Worm (Caenorhabditis elegans) whole organism, young adult: ENCODE measurements around the gene F31D4.5.

Experiments
- B0035.1 ChIP-seq: sonication (generic microtip); optimal IDR thresholded peaks from 2 replicates; lab custom pipeline; 2016; ENCODE audit warnings: missing genetic modification characterization, mild to moderate bottlenecking, missing compliant biosample characterization, missing genotype, missing genetic modification reagents
- C17E4.6 ChIP-seq: fragments of 200-800 bp; sonication (Bioruptor generic); IDR thresholded peaks from 2 replicates; pipeline ENCODE4 v1.3.6; 2022; ENCODE audit warnings: missing genetic modification reagents, missing genetic modification characterization, missing compliant biosample characterization
- F23B12.7 ChIP-seq: sonication (generic microtip); optimal IDR thresholded peaks from 2 replicates; lab custom pipeline; 2017; ENCODE audit warnings: missing genetic modification characterization, mild to moderate bottlenecking, missing compliant biosample characterization, antibody characterized with exemption, moderate library complexity; ENCODE audit not compliant: insufficient read depth
- F39B2.1 ChIP-seq: fragments of 200-800 bp; sonication (Bioruptor generic); IDR thresholded peaks from 2 replicates; pipeline ENCODE4 v1.3.6; 2022; ENCODE audit warnings: missing genetic modification reagents, missing genetic modification characterization, missing compliant biosample characterization
- K12H6.12 ChIP-seq: fragments of 200-800 bp; sonication (Bioruptor generic); optimal IDR thresholded peaks from 2 replicates; lab custom pipeline; 2018; ENCODE audit warnings: mild to moderate bottlenecking, missing genetic modification characterization, missing compliant biosample characterization
- T07F8.4 ChIP-seq: sonication (generic microtip); optimal IDR thresholded peaks from 2 replicates; lab custom pipeline; 2016; ENCODE audit warnings: mild to moderate bottlenecking, missing genetic modification characterization, moderate library complexity, missing compliant biosample characterization
- T26A5.8 ChIP-seq: sonication (generic microtip); optimal IDR thresholded peaks from 2 replicates; lab custom pipeline; 2016; ENCODE audit warnings: missing genetic modification characterization, missing compliant biosample characterization
- Y95B8A.8 ChIP-seq: fragments of 200-800 bp; sonication (Bioruptor generic); IDR thresholded peaks from 2 replicates; pipeline ENCODE4 v1.3.6; 2022; ENCODE audit warnings: missing genetic modification reagents, missing genetic modification characterization, missing compliant biosample characterization
- ama-1 ChIP-seq, 3 experiments: fragments of 150-350 bp in 1 of 3; sonication (generic microtip) in 2 of 3; optimal IDR thresholded peaks; 2 replicates each; lab custom pipeline; 2014 to 2018; ENCODE audit warnings: missing biosample characterization in 2 of 3, missing genetic modification characterization in 2 of 3, missing genetic modification reagents in 2 of 3
- attf-5 ChIP-seq: fragments of 200-800 bp; sonication (Bioruptor generic); optimal IDR thresholded peaks from 2 replicates; lab custom pipeline; 2018; ENCODE audit warnings: mild to moderate bottlenecking, missing genetic modification characterization, missing compliant biosample characterization
- attf-6 ChIP-seq: fragments of 200-800 bp; sonication (Bioruptor generic); IDR thresholded peaks from 2 replicates; pipeline ENCODE4 v1.3.6; 2022; ENCODE audit warnings: missing genetic modification reagents, missing genetic modification characterization, missing compliant biosample characterization
- bed-1 ChIP-seq: fragments of 200-800 bp; sonication (Bioruptor generic); IDR thresholded peaks from 2 replicates; pipeline ENCODE4 v1.3.6; 2022; ENCODE audit warnings: missing genetic modification reagents, missing genetic modification characterization, missing compliant biosample characterization
- ceh-79 ChIP-seq: sonication (generic microtip); optimal IDR thresholded peaks from 2 replicates; lab custom pipeline; 2017; ENCODE audit warnings: mild to moderate bottlenecking, missing genetic modification characterization, missing compliant biosample characterization
- chd-7 ChIP-seq: sonication (generic microtip); optimal IDR thresholded peaks from 2 replicates; lab custom pipeline; 2016; ENCODE audit warnings: mild to moderate bottlenecking, missing genetic modification characterization, moderate library complexity, missing compliant biosample characterization
- dpff-1 ChIP-seq: sonication (generic microtip); optimal IDR thresholded peaks from 2 replicates; lab custom pipeline; 2017; ENCODE audit warnings: mild to moderate bottlenecking, missing genetic modification characterization, missing compliant biosample characterization
- egl-44 ChIP-seq: fragments of 200-800 bp; sonication (Bioruptor generic); IDR thresholded peaks from 2 replicates; pipeline ENCODE4 v1.3.6; 2022; ENCODE audit warnings: missing genetic modification reagents, missing genetic modification characterization, missing compliant biosample characterization
- ets-4 ChIP-seq: fragments of 200-800 bp; sonication (Bioruptor generic); optimal IDR thresholded peaks from 2 replicates; lab custom pipeline; 2018; ENCODE audit warnings: mild to moderate bottlenecking, missing genetic modification characterization, missing compliant biosample characterization
- gei-17 ChIP-seq: fragments of 200-800 bp; sonication (Bioruptor generic); optimal IDR thresholded peaks from 2 replicates; lab custom pipeline; 2018; ENCODE audit warnings: mild to moderate bottlenecking, missing genetic modification characterization, missing compliant biosample characterization
- hsf-1 ChIP-seq: fragments of 200-800 bp; sonication (Bioruptor generic); IDR thresholded peaks from 2 replicates; pipeline ENCODE4 v1.3.6; 2022; ENCODE audit warnings: missing genetic modification reagents, missing genetic modification characterization, missing compliant biosample characterization
- let-526 ChIP-seq: fragments of 200-800 bp; sonication (Bioruptor generic); IDR thresholded peaks from 2 replicates; pipeline ENCODE4 v1.3.6; 2022; ENCODE audit warnings: missing genetic modification reagents, missing genetic modification characterization, missing compliant biosample characterization
- lir-1 ChIP-seq: fragments of 200-800 bp; sonication (Bioruptor generic); conservative IDR thresholded peaks from 2 replicates; pipeline ENCODE4 v1.3.6; 2022; ENCODE audit warnings: missing genetic modification reagents, missing genetic modification characterization, missing compliant biosample characterization
- lsy-27 ChIP-seq: sonication (generic microtip); optimal IDR thresholded peaks from 2 replicates; lab custom pipeline; 2017; ENCODE audit warnings: missing genetic modification characterization, mild to moderate bottlenecking, missing compliant biosample characterization, antibody characterized with exemption, missing genotype, borderline replicate concordance; ENCODE audit not compliant: insufficient read depth
- madf-6 ChIP-seq: fragments of 200-800 bp; sonication (Bioruptor generic); IDR thresholded peaks from 2 replicates; pipeline ENCODE4 v1.3.6; 2022; ENCODE audit warnings: missing genetic modification reagents, missing genetic modification characterization, missing compliant biosample characterization
- nhr-120 ChIP-seq: fragments of 200-800 bp; sonication (Bioruptor generic); IDR thresholded peaks from 2 replicates; pipeline ENCODE4 v1.3.6; 2022; ENCODE audit warnings: missing genetic modification characterization, missing compliant biosample characterization
- nhr-27 ChIP-seq: fragments of 200-800 bp; sonication (Bioruptor generic); optimal IDR thresholded peaks from 2 replicates; lab custom pipeline; 2018; ENCODE audit warnings: mild to moderate bottlenecking, missing genetic modification characterization, moderate library complexity, missing compliant biosample characterization
- nhr-80 ChIP-seq: sonication (generic microtip); optimal IDR thresholded peaks from 2 replicates; lab custom pipeline; 2016; ENCODE audit warnings: missing genetic modification characterization, missing compliant biosample characterization
- pbrm-1 ChIP-seq: fragments of 200-800 bp; sonication (Bioruptor generic); IDR thresholded peaks from 2 replicates; pipeline ENCODE4 v1.3.6; 2022; ENCODE audit warnings: missing genetic modification reagents, missing genetic modification characterization, missing compliant biosample characterization
- pha-4 ChIP-seq: fragments of 150-350 bp; sonication (generic microtip); optimal IDR thresholded peaks from 2 replicates; lab custom pipeline; 2014; ENCODE audit warnings: missing biosample characterization, missing genetic modification reagents, missing genetic modification characterization
- tbp1 ChIP-seq: fragments of 200-800 bp; sonication (Bioruptor generic); optimal IDR thresholded peaks from 2 replicates; lab custom pipeline; 2018; ENCODE audit warnings: mild to moderate bottlenecking, missing genetic modification characterization, missing compliant biosample characterization
- zfh-2 ChIP-seq: fragments of 200-800 bp; sonication (Bioruptor generic); conservative IDR thresholded peaks from 2 replicates; pipeline ENCODE4 v1.3.6; 2022; ENCODE audit warnings: missing genetic modification reagents, missing genetic modification characterization, missing compliant biosample characterization
- ztf-18 ChIP-seq: sonication (generic microtip); optimal IDR thresholded peaks from 2 replicates; lab custom pipeline; 2016; ENCODE audit warnings: missing genotype, mild to moderate bottlenecking, missing genetic modification characterization, missing compliant biosample characterization
- ztf-22 ChIP-seq: fragments of 200-800 bp; sonication (Bioruptor generic); optimal IDR thresholded peaks from 2 replicates; lab custom pipeline; 2018; ENCODE audit warnings: mild to moderate bottlenecking, missing genetic modification characterization, moderate library complexity, missing compliant biosample characterization
- ztf-3 ChIP-seq: fragments of 200-800 bp; sonication (Bioruptor generic); optimal IDR thresholded peaks from 2 replicates; lab custom pipeline; 2018; ENCODE audit warnings: mild to moderate bottlenecking, missing genetic modification characterization, missing compliant biosample characterization

F31D4.5 gene

DNA sequence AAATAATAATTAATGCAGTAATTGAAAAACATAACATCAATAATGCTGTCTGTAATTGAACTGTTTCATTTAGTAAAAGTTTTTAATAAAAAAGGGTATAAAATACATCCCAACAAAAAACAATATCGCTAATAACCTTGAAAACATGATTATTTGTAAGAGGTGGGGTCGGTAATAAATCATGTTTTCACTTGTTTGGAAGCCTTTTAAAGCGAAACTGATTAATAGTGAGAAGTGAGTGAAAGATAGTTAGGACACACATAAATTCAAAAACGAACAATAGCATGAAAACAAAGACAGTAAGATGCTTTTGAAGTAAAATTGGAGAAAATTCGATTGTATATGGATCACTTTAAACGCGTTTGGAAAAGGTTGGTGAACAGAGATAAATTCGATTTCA lies 7.2 kb downstream of the F31D4.5 start, which contains the start of gene try-4:
Gene try-4 (minus strand): TSS at position 74 of the 400 bp plus-strand sequence.
- TF ChIP-seq ztf-3 (GFP tag; lab: Kevin White, UChicago), result no peak
- no peak for TF ChIP-seq let-526
- no peak for TF ChIP-seq C17E4.6 (GFP tag; lab: Robert Waterston, UW)
- no peak for TF ChIP-seq bed-1 (GFP tag; lab: Robert Waterston, UW)
- TF ChIP-seq zfh-2 (GFP tag; lab: Robert Waterston, UW), result no peak
- no peak for TF ChIP-seq tbp1 (GFP tag; lab: Kevin White, UChicago)
- TF ChIP-seq ceh-79 (tag; lab: Kevin White, UChicago), result no peak
- no peak for TF ChIP-seq ztf-22 (GFP tag; lab: Kevin White, UChicago)
- TF ChIP-seq F23B12.7 (tag; lab: Kevin White, UChicago), result no peak
- TF ChIP-seq K12H6.12 (tag; lab: Kevin White, UChicago), result no peak
- no peak for TF ChIP-seq ztf-18
- no peak for TF ChIP-seq lir-1 (GFP tag; lab: Robert Waterston, UW)

DNA sequence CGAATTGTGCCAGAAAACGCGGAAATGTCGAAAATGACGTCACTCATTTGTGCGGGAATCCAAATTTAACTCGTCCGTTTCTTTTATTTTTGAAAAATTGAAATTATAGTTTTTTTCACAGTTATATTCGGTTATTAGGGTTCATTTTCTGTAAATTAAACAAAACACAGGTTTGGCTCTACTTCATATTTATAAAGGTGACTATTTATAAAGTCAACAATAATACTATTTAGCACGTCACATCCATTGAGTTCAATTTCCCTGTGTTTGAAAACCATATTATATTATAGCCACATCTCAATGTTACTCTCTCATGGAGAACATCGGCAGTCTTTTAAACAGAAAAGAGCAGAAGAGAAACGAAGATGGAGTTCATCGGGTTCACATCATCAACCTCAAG lies 8.8 kb downstream of the F31D4.5 start, which contains the start of gene twk-35:
Gene twk-35 (plus strand): TSS at position 301 of the 400 bp plus-strand sequence.
- TF ChIP-seq ama-1 (optimal IDR thresholded peaks at IDR 0.05; lab: Kevin White, UChicago), result no peak
- no peak for TF ChIP-seq ama-1 (GFP tag; optimal IDR thresholded peaks at IDR 0.05; lab: Kevin White, UChicago)
- no peak for TF ChIP-seq ets-4
- TF ChIP-seq B0035.1 (tag; lab: Kevin White, UChicago), result no peak
- no peak for TF ChIP-seq pha-4
- TF ChIP-seq F39B2.1 (GFP tag; lab: Robert Waterston, UW), result no peak
- no peak for TF ChIP-seq T07F8.4 (tag; lab: Kevin White, UChicago)
- TF ChIP-seq chd-7 (tag; lab: Kevin White, UChicago), result no peak
- TF ChIP-seq Y95B8A.8 (GFP tag; lab: Robert Waterston, UW), result no peak
- no peak for TF ChIP-seq attf-6 (GFP tag; lab: Robert Waterston, UW)
- no peak for TF ChIP-seq egl-44 (GFP tag; lab: Robert Waterston, UW)
- TF ChIP-seq dpff-1 (tag; lab: Kevin White, UChicago), result no peak

DNA sequence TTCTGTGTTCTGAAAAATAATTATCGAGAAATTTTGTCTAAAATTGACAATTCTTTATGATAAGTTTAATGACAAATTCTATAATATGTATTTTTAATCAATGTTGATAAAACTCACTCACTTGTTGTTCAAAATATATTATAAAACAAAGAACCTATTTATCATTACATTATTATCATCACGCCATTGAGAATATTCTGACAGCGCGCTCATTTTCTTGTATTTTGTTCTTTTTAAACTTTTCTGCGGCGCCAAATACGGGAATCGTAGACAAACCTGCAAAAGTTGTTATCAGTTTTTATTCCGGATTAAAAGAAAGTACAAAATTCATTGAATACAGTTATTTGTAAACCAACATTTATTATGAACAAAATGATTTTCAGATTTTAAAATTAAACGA lies 12.5 kb downstream of the F31D4.5 start:
- TF ChIP-seq nhr-80, result peak; percentile 51
- no peak for TF ChIP-seq hsf-1 (GFP tag; lab: Robert Waterston, UW)

DNA sequence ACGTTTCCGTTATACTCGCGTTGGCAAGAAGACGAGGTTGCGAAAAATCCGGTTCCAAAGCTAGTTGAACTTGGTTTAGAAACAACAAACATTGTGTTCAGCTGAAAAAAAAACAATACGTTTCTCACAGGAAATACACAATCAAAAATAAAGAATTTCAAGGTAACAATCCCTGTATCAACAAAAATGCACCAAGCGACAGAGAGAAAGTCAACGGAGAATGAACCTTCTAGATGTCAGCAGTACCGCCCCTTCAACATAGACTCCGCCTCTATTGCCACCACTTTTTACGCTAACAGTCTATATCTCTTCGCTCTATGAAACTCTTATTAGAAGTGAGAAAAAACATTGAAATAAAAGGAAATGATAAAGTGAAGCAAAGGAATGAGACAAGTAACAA lies 14.5 kb downstream of the F31D4.5 start, which contains the start of gene F31D4.8:
Gene F31D4.8 (minus strand): TSS at position 101 of the 400 bp plus-strand sequence.
- no peak for TF ChIP-seq nhr-120 (GFP tag; lab: Robert Waterston, UW)
- no peak for TF ChIP-seq lsy-27 (tag; lab: Kevin White, UChicago)
- TF ChIP-seq chd-7 (tag; lab: Kevin White, UChicago), result no peak
- TF ChIP-seq pbrm-1 (GFP tag; lab: Robert Waterston, UW), result no peak
- TF ChIP-seq attf-5, result no peak
- no peak for TF ChIP-seq T26A5.8 (tag; lab: Kevin White, UChicago)
- no peak for TF ChIP-seq nhr-27
- no peak for TF ChIP-seq gei-17 (GFP tag; lab: Kevin White, UChicago)
- TF ChIP-seq madf-6, result no peak
- TF ChIP-seq B0035.1 (tag; lab: Kevin White, UChicago), result no peak
- TF ChIP-seq, all 124 proteins: peak for 0
